Fruit fly (Drosophila melanogaster): ENCODE measurements around the gene CG3062.

Gene CG3062

dm6 chrX:4691226-4691625 lies 46.6 kb upstream of the CG3062 start (continued):
- TF ChIP-seq CG43689 (GFP tag; IDR thresholded peaks at IDR 0.05) (no peak), maf-S (GFP tag; optimal IDR thresholded peaks at IDR 0.05) (no peak), CG4617 (GFP tag; optimal IDR thresholded peaks at IDR 0.05; ENCODE audit: borderline replicate concordance) (no peak), vnd (GFP tag; IDR thresholded peaks at IDR 0.05; ENCODE audit: partially characterized antibody) (no peak), CG11247 (GFP tag; IDR thresholded peaks at IDR 0.05) (no peak), CG6654 (GFP tag; optimal IDR thresholded peaks at IDR 0.05) (no peak), zfh1 (GFP tag; IDR thresholded peaks at IDR 0.05) (peak; percentile 44; the same call in 1 of the 3 replicates), Hsf (GFP tag; optimal IDR thresholded peaks at IDR 0.05) (no peak), onecut (GFP tag; IDR thresholded peaks at IDR 0.05) (no peak), CG12104 (GFP tag; optimal IDR thresholded peaks at IDR 0.05) (no peak), sima (GFP tag; optimal IDR thresholded peaks at IDR 0.05) (no peak), CG14441 (GFP tag; IDR thresholded peaks at IDR 0.05) (no peak), Doc2 (GFP tag; IDR thresholded peaks at IDR 0.05) (no peak), H15 (GFP tag; IDR thresholded peaks at IDR 0.05) (no peak), bowl (GFP tag; IDR thresholded peaks at IDR 0.05) (no peak), ara (GFP tag; IDR thresholded peaks at IDR 0.05) (no peak), Jarid2 (GFP tag; optimal IDR thresholded peaks at IDR 0.05) (no peak), CG17359 (tag; optimal IDR thresholded peaks at IDR 0.05) (peak; percentile 38), CG2712 (tag; optimal IDR thresholded peaks at IDR 0.05) (peak; percentile 52), Atf6 (GFP tag; IDR thresholded peaks at IDR 0.05) (peak; percentile 45; the same call in 1 of the 2 replicates), CG11456 (GFP tag; IDR thresholded peaks at IDR 0.05) (no peak), CG13894 (tag; optimal IDR thresholded peaks at IDR 0.05) (no peak), CG2116 (GFP tag; optimal IDR thresholded peaks at IDR 0.05) (no peak), CG3995 (GFP tag; optimal IDR thresholded peaks at IDR 0.05) (no peak), CG31441 (GFP tag; IDR thresholded peaks at IDR 0.05) (peak; percentile 36; the same call in 1 of the 2 replicates), Camta (GFP tag; optimal IDR thresholded peaks at IDR 0.05) (no peak), pfk (GFP tag; optimal IDR thresholded peaks at IDR 0.05) (no peak), tx (GFP tag; optimal IDR thresholded peaks at IDR 0.05) (no peak), Dll (GFP tag; IDR thresholded peaks at IDR 0.05; ENCODE audit: partially characterized antibody) (no peak), CG1233 (GFP tag; optimal IDR thresholded peaks at IDR 0.05) (no peak), oc (tag; optimal IDR thresholded peaks at IDR 0.05) (no peak), bab2 (GFP tag; optimal IDR thresholded peaks at IDR 0.05) (no peak), Fer1 (GFP tag; optimal IDR thresholded peaks at IDR 0.05) (peak; percentile 57), CG17802 (tag; optimal IDR thresholded peaks at IDR 0.05) (no peak), ewg (GFP tag; optimal IDR thresholded peaks at IDR 0.05) (peak; percentile 57), btn (GFP tag; optimal IDR thresholded peaks at IDR 0.05) (no peak), dimm (GFP tag; IDR thresholded peaks at IDR 0.05) (no peak), CG13424 (tag; optimal IDR thresholded peaks at IDR 0.05) (peak; percentile 33), CG12942 (GFP tag; optimal IDR thresholded peaks at IDR 0.05) (no peak), tgo (GFP tag; IDR thresholded peaks at IDR 0.05) (no peak), CG3281 (GFP tag; optimal IDR thresholded peaks at IDR 0.05) (peak; percentile 45), CG6272 (GFP tag; IDR thresholded peaks at IDR 0.05) (no peak), Chrac-16 (GFP tag; optimal IDR thresholded peaks at IDR 0.05) (no peak), Vsx1 (GFP tag; optimal IDR thresholded peaks at IDR 0.05) (no peak), CG2202 (tag; optimal IDR thresholded peaks at IDR 0.05) (no peak), crp (GFP tag; optimal IDR thresholded peaks at IDR 0.05) (no peak), amos (GFP tag; IDR thresholded peaks at IDR 0.05; ENCODE audit: partially characterized antibody) (no peak), CG10366 (GFP tag; IDR thresholded peaks at IDR 0.05) (no peak), ttk (GFP tag; IDR thresholded peaks at IDR 0.05) (no peak), Stat92E (GFP tag; optimal IDR thresholded peaks at IDR 0.05) (no peak), CG10147 (GFP tag; optimal IDR thresholded peaks at IDR 0.05) (peak; percentile 19)

Measured in whole organism, embryonic.